Fruit fly (Drosophila melanogaster): ENCODE results near the gene CG5013.

- no peak for TF ChIP-seq CG8478 (optimal IDR thresholded peaks at IDR 0.05)
- no peak for TF ChIP-seq CTCF (optimal IDR thresholded peaks at IDR 0.05)
These were observed 11.4 kb upstream of the CG5013 start for dm6 chr3R:16038049-16038448.

Data from S2 (cell line).